Worm (Caenorhabditis elegans) whole organism, L2 larva: ENCODE results near the gene pid-5.

ENCODE experiments used
- C34F6.9 ChIP-seq: fragments of 150-350 bp; optimal IDR thresholded peaks from 2 replicates; lab custom pipeline; 2014; ENCODE audit warnings: missing biosample characterization, missing genetic modification characterization
- F13H6.1 ChIP-seq: sonication (generic microtip); optimal IDR thresholded peaks from 2 replicates; lab custom pipeline; 2016; ENCODE audit warnings: missing genetic modification characterization, missing compliant biosample characterization
- R02D3.7 ChIP-seq: fragments of 150-350 bp; optimal IDR thresholded peaks from 2 replicates; lab custom pipeline; 2014; ENCODE audit warnings: missing biosample characterization, missing genetic modification characterization
- Y55F3AM.14 ChIP-seq: fragments of 200-800 bp; sonication (Bioruptor generic); optimal IDR thresholded peaks from 2 replicates; lab custom pipeline; 2018; ENCODE audit warnings: mild to moderate bottlenecking, missing genetic modification characterization, missing compliant biosample characterization
- alr-1 ChIP-seq: fragments of 150-350 bp; optimal IDR thresholded peaks from 2 replicates; lab custom pipeline; 2014; ENCODE audit warnings: missing biosample characterization, missing genetic modification characterization
- aly-2 ChIP-seq: fragments of 150-350 bp; optimal IDR thresholded peaks from 2 replicates; lab custom pipeline; 2014; ENCODE audit warnings: missing biosample characterization, missing genetic modification characterization
- crh-2 ChIP-seq: sonication (generic microtip); optimal IDR thresholded peaks from 2 replicates; lab custom pipeline; 2017; ENCODE audit warnings: missing biosample characterization, missing genetic modification characterization
- dmd-4 ChIP-seq: sonication (generic microtip); optimal IDR thresholded peaks from 2 replicates; lab custom pipeline; 2017; ENCODE audit warnings: missing biosample characterization, missing genetic modification characterization
- egl-27 ChIP-seq: sonication (generic microtip); optimal IDR thresholded peaks from 3 replicates; lab custom pipeline; 2017; ENCODE audit warnings: missing biosample characterization, missing genetic modification reagents, missing genetic modification characterization
- elt-1 ChIP-seq: fragments of 150-350 bp; optimal IDR thresholded peaks from 2 replicates; lab custom pipeline; 2014; ENCODE audit warnings: missing biosample characterization, missing genetic modification characterization
- fos-1 ChIP-seq: fragments of 150-350 bp; optimal IDR thresholded peaks from 2 replicates; lab custom pipeline; 2014; ENCODE audit warnings: missing biosample characterization, missing genetic modification characterization
- gmeb-1 ChIP-seq: fragments of 150-350 bp; optimal IDR thresholded peaks from 2 replicates; lab custom pipeline; 2014; ENCODE audit warnings: missing biosample characterization, missing genetic modification characterization
- lin-13 ChIP-seq: fragments of 150-350 bp; optimal IDR thresholded peaks from 2 replicates; lab custom pipeline; 2014; ENCODE audit warnings: missing biosample characterization, missing genetic modification reagents, missing genetic modification characterization
- lin-39 ChIP-seq: fragments of 150-350 bp; optimal IDR thresholded peaks from 2 replicates; lab custom pipeline; 2014; ENCODE audit warnings: missing biosample characterization, missing genetic modification reagents, missing genetic modification characterization
- lsy-2 ChIP-seq, 2 experiments: fragments of 150-350 bp in 1 of 2; sonication (generic microtip) in 1 of 2; optimal IDR thresholded peaks; 2 replicates each; lab custom pipeline; 2014 to 2017; ENCODE audit warnings: missing biosample characterization in 2 of 2, missing genetic modification characterization in 2 of 2
- mab-5 ChIP-seq: fragments of 150-350 bp; optimal IDR thresholded peaks from 2 replicates; lab custom pipeline; 2014; ENCODE audit warnings: missing biosample characterization, missing genetic modification characterization
- mbf-1 ChIP-seq: sonication (generic microtip); optimal IDR thresholded peaks from 2 replicates; lab custom pipeline; 2017; ENCODE audit warnings: missing biosample characterization, missing genetic modification characterization
- mdl-1 ChIP-seq, 2 experiments: fragments of 150-350 bp in 1 of 2; sonication (generic microtip) in 1 of 2; optimal IDR thresholded peaks; 2 replicates each; lab custom pipeline; 2017; ENCODE audit warnings: missing biosample characterization in 2 of 2, missing genetic modification characterization in 2 of 2
- nhr-11 ChIP-seq: fragments of 150-350 bp; optimal IDR thresholded peaks from 2 replicates; lab custom pipeline; 2014; ENCODE audit warnings: missing biosample characterization, missing genetic modification characterization
- nhr-12 ChIP-seq: fragments of 150-350 bp; optimal IDR thresholded peaks from 2 replicates; lab custom pipeline; 2014; ENCODE audit warnings: missing biosample characterization, missing genetic modification characterization
- nhr-129 ChIP-seq: fragments of 150-350 bp; optimal IDR thresholded peaks from 2 replicates; lab custom pipeline; 2014; ENCODE audit warnings: missing biosample characterization, missing genetic modification characterization
- nhr-21 ChIP-seq: fragments of 150-350 bp; optimal IDR thresholded peaks from 2 replicates; lab custom pipeline; 2014; ENCODE audit warnings: missing biosample characterization, missing genetic modification characterization
- nhr-23 ChIP-seq: fragments of 150-350 bp; optimal IDR thresholded peaks from 2 replicates; lab custom pipeline; 2014; ENCODE audit warnings: missing biosample characterization, missing genetic modification reagents, missing genetic modification characterization
- nhr-237 ChIP-seq: fragments of 150-350 bp; optimal IDR thresholded peaks from 2 replicates; lab custom pipeline; 2014; ENCODE audit warnings: missing biosample characterization, missing genetic modification characterization
- nhr-25 ChIP-seq: fragments of 150-350 bp; sonication (generic microtip); optimal IDR thresholded peaks from 3 replicates; lab custom pipeline; 2014; ENCODE audit warnings: missing biosample characterization, missing genetic modification characterization
- nhr-6 ChIP-seq: fragments of 150-350 bp; optimal IDR thresholded peaks from 2 replicates; lab custom pipeline; 2014; ENCODE audit warnings: missing biosample characterization, missing genetic modification characterization
- nhr-77 ChIP-seq: fragments of 150-350 bp; optimal IDR thresholded peaks from 2 replicates; lab custom pipeline; 2014; ENCODE audit warnings: missing biosample characterization, missing genetic modification characterization
- peb-1 ChIP-seq: fragments of 150-350 bp; optimal IDR thresholded peaks from 2 replicates; lab custom pipeline; 2014; ENCODE audit warnings: missing biosample characterization, missing genetic modification characterization
- sem-4 ChIP-seq: fragments of 150-350 bp; optimal IDR thresholded peaks from 2 replicates; lab custom pipeline; 2014; ENCODE audit warnings: missing biosample characterization, missing genetic modification reagents, missing genetic modification characterization
- sma-3 ChIP-seq: sonication (generic microtip); optimal IDR thresholded peaks from 2 replicates; lab custom pipeline; 2016; ENCODE audit warnings: missing genetic modification reagents, missing genetic modification characterization, missing compliant biosample characterization
- sma-9 ChIP-seq, 2 experiments: fragments of 150-350 bp in 1 of 2; sonication (generic microtip) in 1 of 2; optimal IDR thresholded peaks; 2 replicates each; lab custom pipeline; 2014 to 2016; ENCODE audit warnings: missing genetic modification characterization in 2 of 2, mild to moderate bottlenecking in 1 of 2, missing biosample characterization in 1 of 2, missing compliant biosample characterization in 1 of 2, missing genetic modification reagents in 1 of 2, moderate library complexity in 1 of 2
- snpc-4 ChIP-seq: fragments of 150-350 bp; optimal IDR thresholded peaks from 2 replicates; lab custom pipeline; 2014; ENCODE audit warnings: missing biosample characterization, missing genetic modification characterization
- unc-39 ChIP-seq: fragments of 150-350 bp; optimal IDR thresholded peaks from 2 replicates; lab custom pipeline; 2014; ENCODE audit warnings: missing biosample characterization, missing genetic modification characterization
- unc-55 ChIP-seq: fragments of 150-350 bp; sonication (generic microtip); optimal IDR thresholded peaks from 3 replicates; lab custom pipeline; 2014; ENCODE audit warnings: missing biosample characterization, missing genetic modification reagents, missing genetic modification characterization
- unc-62 ChIP-seq: fragments of 150-350 bp; optimal IDR thresholded peaks from 2 replicates; lab custom pipeline; 2014; ENCODE audit warnings: missing biosample characterization, missing genetic modification reagents, missing genetic modification characterization
- zag-1 ChIP-seq: fragments of 150-350 bp; optimal IDR thresholded peaks from 2 replicates; lab custom pipeline; 2014; ENCODE audit warnings: missing biosample characterization, missing genetic modification characterization
- ztf-1 ChIP-seq: fragments of 200-800 bp; sonication (Bioruptor generic); conservative IDR thresholded peaks from 2 replicates; pipeline ENCODE4 v1.3.6; 2022; ENCODE audit warnings: missing genetic modification characterization, missing compliant biosample characterization
- ztf-4 ChIP-seq: fragments of 150-350 bp; optimal IDR thresholded peaks from 2 replicates; lab custom pipeline; 2014; ENCODE audit warnings: missing biosample characterization, missing genetic modification characterization

Gene pid-5

DNA sequence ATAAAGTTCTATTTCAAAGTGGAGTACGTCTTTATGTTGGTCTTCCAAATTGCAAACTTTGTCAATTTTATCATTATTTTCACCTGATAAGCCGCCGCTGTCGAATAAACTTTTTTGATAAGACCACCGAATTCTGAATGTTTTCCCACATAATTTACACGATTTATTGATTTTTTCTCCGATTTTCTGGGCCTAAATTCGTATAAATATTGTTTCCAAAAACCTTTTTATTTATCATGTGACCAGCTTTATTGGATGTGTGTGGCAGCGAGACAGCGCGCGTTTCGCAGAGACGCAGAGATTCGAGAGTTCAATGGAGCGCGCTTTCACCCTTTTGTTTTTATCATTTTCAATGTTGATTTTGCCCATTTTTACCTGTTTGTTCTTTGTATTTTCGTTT is 32.6 kb upstream of the pid-5 start (continued):
- TF ChIP-seq Y55F3AM.14 (GFP tag; lab: Kevin White, UChicago), result peak; percentile 69
- peak; percentile 95 for TF ChIP-seq C34F6.9 (tag; lab: Kevin White, UChicago)
- TF ChIP-seq dmd-4 (tag; lab: Kevin White, UChicago), result no peak
- peak; percentile 54 for TF ChIP-seq egl-27 (tag; lab: Kevin White, UChicago)
- TF ChIP-seq mbf-1 (tag; lab: Kevin White, UChicago), result no peak
- peak; percentile 72 for TF ChIP-seq nhr-21 (tag; lab: Kevin White, UChicago)
- no peak for TF ChIP-seq nhr-11 (tag; lab: Kevin White, UChicago)
- peak; percentile 87 for TF ChIP-seq crh-2 (tag; lab: Kevin White, UChicago)
- TF ChIP-seq unc-62, result no peak
- TF ChIP-seq fos-1 (tag; lab: Kevin White, UChicago), result peak; percentile 40
- TF ChIP-seq ztf-4 (tag; lab: Kevin White, UChicago), result peak; percentile 63
- TF ChIP-seq lsy-2 (tag; optimal IDR thresholded peaks at IDR 0.05; lab: Kevin White, UChicago), result peak; percentile 53 to 90

DNA sequence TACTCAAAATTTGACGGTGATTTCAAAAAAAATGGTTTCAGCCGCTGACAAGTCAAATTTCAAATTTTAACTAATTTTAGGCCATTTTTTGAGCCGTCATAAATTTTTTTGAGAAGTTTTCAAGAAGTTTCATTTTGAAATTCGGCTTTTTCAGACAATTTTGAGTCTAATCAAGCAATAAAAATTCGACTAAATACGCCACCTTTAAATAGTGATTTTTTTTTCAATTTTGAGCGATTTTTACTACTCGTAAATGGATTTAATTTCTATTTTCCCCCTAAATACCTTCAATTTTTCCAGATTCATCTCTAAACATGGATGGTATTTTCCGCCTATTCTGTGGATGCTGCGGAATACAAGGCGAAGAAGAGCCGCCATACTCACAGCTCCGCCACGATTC is 31.5 kb upstream of the pid-5 start, which contains the start of gene Y45G5AL.1:
TSS of gene Y45G5AL.1 (plus strand) at position 301 of the 400 bp plus-strand sequence.
- TF ChIP-seq nhr-12 (tag; lab: Kevin White, UChicago) (no peak), nhr-237 (tag; lab: Kevin White, UChicago) (no peak), nhr-77 (tag; lab: Kevin White, UChicago) (no peak)

DNA sequence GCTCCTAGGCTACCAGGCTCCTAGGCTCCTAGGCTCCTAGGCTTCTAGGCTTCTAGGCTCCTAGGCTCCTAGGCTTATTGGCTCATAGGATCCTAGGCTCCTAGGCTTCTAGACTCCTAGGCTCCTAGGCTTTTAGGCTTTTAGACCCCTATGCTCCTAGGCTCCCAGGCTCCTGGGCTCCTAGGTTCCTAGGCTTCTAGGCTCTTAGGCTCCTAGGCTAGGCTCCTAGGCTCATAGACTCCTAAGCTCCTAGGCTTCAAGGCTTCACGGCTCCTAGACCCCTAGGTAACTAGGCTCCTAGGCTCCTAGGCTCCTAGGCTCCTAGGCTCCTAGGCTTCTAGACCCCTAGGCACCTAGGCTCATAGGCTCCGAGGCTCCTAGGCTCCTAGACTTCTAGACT is 24.3 kb upstream of the pid-5 start:
- no peak for TF ChIP-seq lin-39 (tag; lab: Kevin White, UChicago)
- no peak for TF ChIP-seq alr-1 (tag; lab: Kevin White, UChicago)
- TF ChIP-seq C34F6.9 (tag; lab: Kevin White, UChicago), result no peak
- TF ChIP-seq R02D3.7 (tag; lab: Kevin White, UChicago), result no peak
- no peak for TF ChIP-seq nhr-237 (tag; lab: Kevin White, UChicago)
- TF ChIP-seq dmd-4 (tag; lab: Kevin White, UChicago), result no peak
- TF ChIP-seq nhr-25, result no peak
- TF ChIP-seq peb-1 (tag; lab: Kevin White, UChicago), result no peak
- TF ChIP-seq ztf-4 (tag; lab: Kevin White, UChicago), result no peak

DNA sequence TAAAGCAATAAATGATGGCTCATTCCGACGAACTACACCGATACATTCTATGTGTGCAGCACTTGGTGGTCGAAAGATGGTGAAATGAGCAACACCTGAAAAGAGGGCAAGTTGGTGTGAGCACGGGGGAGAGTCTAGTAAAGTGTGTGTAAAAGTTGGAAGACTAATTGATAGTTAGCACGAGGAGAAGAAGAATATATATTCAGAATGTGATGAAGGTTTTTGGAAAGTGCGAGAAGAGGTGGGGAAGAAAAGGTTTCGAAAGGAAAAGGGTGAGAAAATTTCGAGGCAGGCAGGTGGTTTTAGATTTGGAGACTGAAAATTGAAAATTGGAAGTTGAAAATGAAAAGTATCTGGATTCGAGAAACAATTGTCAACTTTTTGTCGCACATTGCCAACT is 23.5 kb upstream of the pid-5 start, which contains the start of gene Y45G5AM.6:
TSS of gene Y45G5AM.6 (minus strand) at position 101 of the 400 bp plus-strand sequence.
- TF ChIP-seq lsy-2 (tag; optimal IDR thresholded peaks at IDR 0.05; lab: Kevin White, UChicago) (no peak), C34F6.9 (tag; lab: Kevin White, UChicago) (no peak), F13H6.1 (tag; lab: Kevin White, UChicago) (no peak), sma-9 (GFP tag; optimal IDR thresholded peaks at IDR 0.05; lab: Kevin White, UChicago) (no peak), sma-9 (tag; optimal IDR thresholded peaks at IDR 0.05; lab: Kevin White, UChicago) (no peak)

DNA sequence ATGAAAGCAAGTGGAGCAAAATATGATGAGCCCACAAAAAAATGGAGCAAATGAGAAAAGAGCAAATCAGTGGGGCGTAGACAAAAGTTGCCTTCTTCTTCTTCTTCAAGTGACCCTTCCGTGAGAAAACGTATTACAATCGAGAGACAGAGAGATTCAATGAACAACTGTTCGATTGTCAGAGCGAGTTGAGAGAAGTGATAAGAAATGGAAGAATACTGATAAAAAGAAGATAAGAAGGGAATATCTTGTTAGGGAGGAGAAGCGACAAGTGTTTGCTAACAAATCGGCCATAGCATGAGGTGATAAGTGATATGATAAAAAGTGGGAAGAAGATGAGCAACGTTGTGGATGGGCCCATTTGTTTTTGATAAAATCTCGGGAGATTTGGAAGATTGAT is 18.4 kb upstream of the pid-5 start:
- peak; percentile 34 for TF ChIP-seq ztf-4 (tag; lab: Kevin White, UChicago)
- TF ChIP-seq nhr-21 (tag; lab: Kevin White, UChicago), result no peak
- no peak for TF ChIP-seq dmd-4 (tag; lab: Kevin White, UChicago)
- TF ChIP-seq F13H6.1 (tag; lab: Kevin White, UChicago), result peak; percentile 85
- no peak for TF ChIP-seq lin-39 (tag; lab: Kevin White, UChicago)
- TF ChIP-seq aly-2 (tag; lab: Kevin White, UChicago), result no peak
- peak; percentile 48 for TF ChIP-seq sma-9 (GFP tag; optimal IDR thresholded peaks at IDR 0.05; lab: Kevin White, UChicago)
- no peak for TF ChIP-seq sma-9 (tag; optimal IDR thresholded peaks at IDR 0.05; lab: Kevin White, UChicago)
- no peak for TF ChIP-seq elt-1 (tag; lab: Kevin White, UChicago)
- no peak for TF ChIP-seq unc-55 (GFP tag; lab: Kevin White, UChicago)
- TF ChIP-seq unc-39 (tag; lab: Kevin White, UChicago), result no peak
- no peak for TF ChIP-seq sma-3 (GFP tag; lab: Kevin White, UChicago)
- TF ChIP-seq nhr-129 (tag; lab: Kevin White, UChicago), result peak; percentile 66
- TF ChIP-seq nhr-11 (tag; lab: Kevin White, UChicago), result no peak
- TF ChIP-seq peb-1 (tag; lab: Kevin White, UChicago), result no peak
- TF ChIP-seq lsy-2 (tag; optimal IDR thresholded peaks at IDR 0.05; lab: Kevin White, UChicago), result peak in 1 of 2 experiments; percentile 48
- no peak for TF ChIP-seq nhr-237 (tag; lab: Kevin White, UChicago)
- TF ChIP-seq ztf-1, result no peak
- no peak for TF ChIP-seq gmeb-1 (tag; lab: Kevin White, UChicago)
- TF ChIP-seq sem-4 (tag; lab: Kevin White, UChicago), result no peak
- TF ChIP-seq fos-1 (tag; lab: Kevin White, UChicago), result no peak
- no peak for TF ChIP-seq snpc-4 (tag; lab: Kevin White, UChicago)
- TF ChIP-seq mbf-1 (tag; lab: Kevin White, UChicago), result no peak
- TF ChIP-seq lin-13 (GFP tag; lab: Kevin White, UChicago), result no peak
- no peak for TF ChIP-seq nhr-6
- no peak for TF ChIP-seq egl-27 (tag; lab: Kevin White, UChicago)
- no peak for TF ChIP-seq unc-62
- TF ChIP-seq nhr-25, result no peak
- TF ChIP-seq mab-5, result no peak
- TF ChIP-seq nhr-23, result no peak
- no peak for TF ChIP-seq mdl-1 (tag; optimal IDR thresholded peaks at IDR 0.05; lab: Kevin White, UChicago)
- peak; percentile 39 for TF ChIP-seq C34F6.9 (tag; lab: Kevin White, UChicago)
- no peak for TF ChIP-seq nhr-77 (tag; lab: Kevin White, UChicago)
- TF ChIP-seq zag-1, result no peak
- TF ChIP-seq, all 48 proteins: peak for 6
